In the genomic region with DNA sequence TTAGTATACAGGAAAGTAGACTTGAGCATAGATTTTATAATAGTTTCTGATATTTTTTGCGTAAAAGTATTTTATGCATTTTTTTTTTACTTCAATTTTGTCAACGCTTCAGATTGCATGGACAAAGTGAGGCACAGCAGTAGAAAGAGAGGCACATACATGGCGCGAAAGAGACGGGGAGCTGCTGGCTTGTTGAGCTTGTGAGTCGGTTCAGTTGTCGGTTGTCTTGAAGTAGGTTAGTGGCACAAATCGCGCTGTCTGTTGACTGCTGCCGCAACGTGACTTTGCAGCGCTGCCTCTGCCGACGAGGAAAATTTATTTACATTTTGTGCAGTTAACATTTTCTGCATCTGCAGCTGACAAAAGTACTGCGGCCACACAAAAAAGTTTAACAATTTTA, we compare ENCODE assay signal across 3 fruit fly cellular contexts.
TF ChIP-seq lines count a peak whose summit lies in the region.

No protein-coding gene starts in this region.

- TF ChIP-seq CTCF in whole organism, embryonic (GFP tag; optimal IDR thresholded peaks at IDR 0.05; lab: Kevin White, UChicago) = no peak

TF ChIP-seq in whole organism, embryonic, 481 proteins besides CTCF, POLR2A, EP300 and RAD21:
- TF ChIP-seq cg (GFP tag; optimal IDR thresholded peaks at IDR 0.05; lab: Kevin White, UChicago) (no peak), chinmo (GFP tag; IDR thresholded peaks at IDR 0.05; lab: Robert Waterston, UW; ENCODE audit: partially characterized antibody) (0 out of 4 replicates have a peak, but pooled peaks have one; percentile 53), Hey (tag; optimal IDR thresholded peaks at IDR 0.05; lab: Kevin White, UChicago) (no peak), CG10431 (GFP tag; optimal IDR thresholded peaks at IDR 0.05; lab: Kevin White, UChicago) (peak; percentile 51), CG2199 (GFP tag; IDR thresholded peaks at IDR 0.05; lab: Robert Waterston, UW) (peak; percentile 44; the same call in 1 of the 3 replicates), dati (GFP tag; IDR thresholded peaks at IDR 0.05; lab: Robert Waterston, UW) (no peak), so (GFP tag; IDR thresholded peaks at IDR 0.05; lab: Robert Waterston, UW) (peak; percentile 52; the same call in 1 of the 3 replicates), gsb (GFP tag; IDR thresholded peaks at IDR 0.05; lab: Robert Waterston, UW) (no peak), CG16815 (GFP tag; optimal IDR thresholded peaks at IDR 0.05; lab: Kevin White, UChicago) (no peak)

TF ChIP-seq in whole organism, prepupa, 60 proteins besides CTCF, POLR2A, EP300 and RAD21:
- TF ChIP-seq topi (GFP tag; optimal IDR thresholded peaks at IDR 0.05; lab: Kevin White, UChicago) (no peak), ss (GFP tag; optimal IDR thresholded peaks at IDR 0.05; lab: Kevin White, UChicago) (no peak), spab (GFP tag; optimal IDR thresholded peaks at IDR 0.05; lab: Kevin White, UChicago) (no peak), OdsH (GFP tag; optimal IDR thresholded peaks at IDR 0.05; lab: Kevin White, UChicago) (no peak), Eip75B (GFP tag; optimal IDR thresholded peaks at IDR 0.05; lab: Kevin White, UChicago) (peak; percentile 8)

TF ChIP-seq in whole organism, pupa, 21 proteins besides CTCF, POLR2A, EP300 and RAD21:
- TF ChIP-seq Ets98B (GFP tag; IDR thresholded peaks at IDR 0.05; lab: Robert Waterston, UW) = peak; percentile 24; the same call in 1 of the 2 replicates
- 0 out of 3 replicates have a peak, but pooled peaks have one; percentile 21 for TF ChIP-seq CG4496 (GFP tag; IDR thresholded peaks at IDR 0.05; lab: Robert Waterston, UW)
- TF ChIP-seq gl (tag; optimal IDR thresholded peaks at IDR 0.05; lab: Kevin White, UChicago) = no peak
